Worm (Caenorhabditis elegans) whole organism, L4 larva: Measurements from ENCODE around the gene fipr-9.

Experiments
- aly-2 ChIP-seq: sonication (generic microtip); optimal IDR thresholded peaks from 2 replicates; lab custom pipeline; 2018; ENCODE audit warnings: missing biosample characterization, missing genetic modification characterization
- ama-1 ChIP-seq: fragments of 150-350 bp; optimal IDR thresholded peaks from 2 replicates; lab custom pipeline; 2014; ENCODE audit warnings: inconsistent platforms, mixed read lengths
- attf-4 ChIP-seq: sonication (generic microtip); optimal IDR thresholded peaks from 3 replicates; lab custom pipeline; 2017; ENCODE audit warnings: missing biosample characterization, missing genetic modification characterization
- ceh-82 ChIP-seq: sonication (generic microtip); optimal IDR thresholded peaks from 2 replicates; lab custom pipeline; 2017; ENCODE audit warnings: missing biosample characterization, missing genetic modification characterization
- egl-43 ChIP-seq: fragments of 200-800 bp; sonication (Bioruptor generic); IDR thresholded peaks from 2 replicates; pipeline ENCODE4 v1.3.6; 2022; ENCODE audit warnings: missing genetic modification reagents, missing genetic modification characterization, missing compliant biosample characterization
- fos-1 ChIP-seq: fragments of 150-350 bp; optimal IDR thresholded peaks from 2 replicates; lab custom pipeline; 2014; ENCODE audit warnings: missing biosample characterization, missing genetic modification characterization
- lin-39 ChIP-seq: fragments of 150-350 bp; optimal IDR thresholded peaks from 2 replicates; lab custom pipeline; 2014; ENCODE audit warnings: missing biosample characterization, missing genetic modification reagents, missing genetic modification characterization
- nhr-77 ChIP-seq: fragments of 150-350 bp; optimal IDR thresholded peaks from 2 replicates; lab custom pipeline; 2014; ENCODE audit warnings: missing biosample characterization, missing genetic modification characterization
- pha-4 ChIP-seq, 2 experiments: fragments of 150-350 bp in 1 of 2; fragments of 200-800 bp in 1 of 2; sonication (Bioruptor generic) in 1 of 2; IDR thresholded peaks in 1 of 2; optimal IDR thresholded peaks in 1 of 2; 2 replicates each; pipeline versions ENCODE4 v1.3.6 to Lab custom; 2014 to 2022; ENCODE audit warnings: missing genetic modification characterization in 2 of 2, missing genetic modification reagents in 2 of 2, missing biosample characterization in 1 of 2, missing compliant biosample characterization in 1 of 2
- rbr-2 ChIP-seq: sonication (generic microtip); optimal IDR thresholded peaks from 2 replicates; lab custom pipeline; 2016; ENCODE audit warnings: missing genotype, missing genetic modification characterization, missing compliant biosample characterization
- ztf-11 ChIP-seq: fragments of 150-350 bp; optimal IDR thresholded peaks from 2 replicates; lab custom pipeline; 2014; ENCODE audit warnings: missing biosample characterization, missing genetic modification characterization

DNA sequence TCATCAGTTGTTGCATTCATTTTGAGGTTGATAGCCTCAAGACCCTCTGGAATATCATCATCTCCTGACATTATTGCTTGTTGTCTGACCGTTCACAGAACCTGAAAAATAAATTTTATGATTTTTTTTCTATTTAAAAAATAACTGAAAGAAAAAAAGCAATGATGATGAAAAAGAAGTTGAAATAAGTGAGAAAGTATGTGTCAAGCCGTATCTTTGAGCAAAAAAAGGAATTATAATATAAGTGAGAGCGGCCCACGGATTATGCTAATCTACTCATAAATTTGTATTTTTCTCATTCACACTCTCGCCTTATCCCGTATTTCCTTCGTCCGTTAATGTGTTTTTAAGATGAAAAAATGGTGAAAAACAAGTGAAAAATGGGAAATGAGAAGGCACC, 48.8 kb downstream of the fipr-9 start, which contains the start of gene ric-4:
- TF ChIP-seq ztf-11 (tag; lab: Kevin White, UChicago) = no peak
- no peak for TF ChIP-seq rbr-2 (tag; lab: Kevin White, UChicago)
- no peak for TF ChIP-seq egl-43 (GFP tag; lab: Robert Waterston, UW)
- no peak for TF ChIP-seq lin-39 (tag; lab: Kevin White, UChicago)
- no peak for TF ChIP-seq ama-1 (lab: Kevin White, UChicago)
- TF ChIP-seq pha-4 (GFP tag; IDR thresholded peaks at IDR 0.05; lab: Robert Waterston, UW) = no peak
- TF ChIP-seq pha-4 (tag; optimal IDR thresholded peaks at IDR 0.05; lab: Kevin White, UChicago) = no peak
- no peak for TF ChIP-seq ceh-82
- TF ChIP-seq aly-2 (tag; lab: Kevin White, UChicago) = no peak
- no peak for TF ChIP-seq nhr-77 (tag; lab: Kevin White, UChicago)
- TF ChIP-seq fos-1 (tag; lab: Kevin White, UChicago) = no peak
- no peak for TF ChIP-seq attf-4 (tag; lab: Kevin White, UChicago)
